Fruit fly (Drosophila melanogaster) whole organism, embryonic: Measurements from ENCODE around the gene Mocs2B.

Experiments
- Abd-B ChIP-seq: fragments of 200-800 bp; sonication (Bioruptor generic); optimal IDR thresholded peaks from 2 replicates; lab custom pipeline; 2018; ENCODE audit warnings: missing biosample characterization, mild to moderate bottlenecking, missing genetic modification characterization, moderate library complexity
- BEAF-32 ChIP-seq: fragments of 200-800 bp; sonication (Bioruptor generic); optimal IDR thresholded peaks from 3 replicates; lab custom pipeline; 2017; ENCODE audit warnings: missing biosample characterization, missing genetic modification characterization, mild to moderate bottlenecking, moderate library complexity, missing genetic modification reagents
- Bgb ChIP-seq: fragments of 200-800 bp; sonication (Bioruptor generic); IDR thresholded peaks from 2 replicates; pipeline ENCODE4 v1.3.6; 2022; ENCODE audit warnings: missing biosample characterization, missing genetic modification characterization; ENCODE audit not compliant: partially characterized antibody
- CG10979 ChIP-seq: fragments of 200-800 bp; sonication (Bioruptor generic); optimal IDR thresholded peaks from 2 replicates; lab custom pipeline; 2018; ENCODE audit warnings: missing biosample characterization, mild to moderate bottlenecking, missing genetic modification characterization, moderate library complexity
- CG11398 ChIP-seq: fragments of 200-800 bp; sonication (Bioruptor generic); optimal IDR thresholded peaks from 2 replicates; lab custom pipeline; 2016; ENCODE audit warnings: missing biosample characterization, missing genetic modification characterization
- CG14965 ChIP-seq: fragments of 200-800 bp; sonication (Bioruptor generic); optimal IDR thresholded peaks from 2 replicates; lab custom pipeline; 2016; ENCODE audit warnings: missing biosample characterization, missing genetic modification characterization, borderline replicate concordance
- CG16779 ChIP-seq: fragments of 200-800 bp; sonication (Bioruptor generic); IDR thresholded peaks from 2 replicates; pipeline ENCODE4 v1.3.6; 2022; ENCODE audit warnings: missing biosample characterization, missing genetic modification characterization
- CG30020 ChIP-seq: fragments of 200-800 bp; optimal IDR thresholded peaks from 2 replicates; lab custom pipeline; 2019; ENCODE audit warnings: missing biosample characterization, mild to moderate bottlenecking, missing genetic modification characterization, moderate library complexity
- CG34224 ChIP-seq: fragments of 200-800 bp; sonication (Bioruptor generic); IDR thresholded peaks from 3 replicates; pipeline ENCODE4 v1.3.6; 2022; ENCODE audit warnings: missing biosample characterization, missing genetic modification characterization; ENCODE audit not compliant: partially characterized antibody
- CG3995 ChIP-seq: fragments of 200-800 bp; sonication (Bioruptor generic); optimal IDR thresholded peaks from 3 replicates; lab custom pipeline; 2016; ENCODE audit warnings: missing biosample characterization, missing genetic modification characterization
- CG4424 ChIP-seq: fragments of 200-800 bp; sonication (Bioruptor generic); optimal IDR thresholded peaks from 3 replicates; lab custom pipeline; 2016; ENCODE audit warnings: missing biosample characterization, missing genetic modification characterization
- CG6272 ChIP-seq: fragments of 200-800 bp; sonication (Bioruptor generic); IDR thresholded peaks from 2 replicates; pipeline ENCODE4 v1.3.6; 2022; ENCODE audit warnings: missing biosample characterization, missing genetic modification characterization
- CG6791 ChIP-seq: fragments of 200-800 bp; sonication (Bioruptor generic); IDR thresholded peaks from 3 replicates; pipeline ENCODE4 v1.3.6; 2022; ENCODE audit warnings: missing biosample characterization, missing genetic modification characterization; ENCODE audit not compliant: partially characterized antibody
- CG7786 ChIP-seq: fragments of 200-800 bp; sonication (Bioruptor generic); optimal IDR thresholded peaks from 2 replicates; lab custom pipeline; 2016; ENCODE audit warnings: missing biosample characterization, missing genetic modification characterization
- CG7839 ChIP-seq: fragments of 200-800 bp; sonication (Bioruptor generic); optimal IDR thresholded peaks from 3 replicates; lab custom pipeline; 2018; ENCODE audit warnings: missing biosample characterization, mild to moderate bottlenecking, missing genetic modification characterization, moderate library complexity
- CG7987 ChIP-seq: fragments of 200-800 bp; sonication (Bioruptor generic); optimal IDR thresholded peaks from 2 replicates; lab custom pipeline; 2018; ENCODE audit warnings: missing biosample characterization, mild to moderate bottlenecking, missing genetic modification characterization, moderate library complexity
- CHES-1-like ChIP-seq: fragments of 200-800 bp; sonication (Bioruptor generic); optimal IDR thresholded peaks from 2 replicates; lab custom pipeline; 2016; ENCODE audit warnings: missing biosample characterization, missing genetic modification characterization
- CTCF ChIP-seq: fragments of 200-800 bp; sonication (Bioruptor generic); optimal IDR thresholded peaks from 2 replicates; lab custom pipeline; 2017; ENCODE audit warnings: missing biosample characterization, mild to moderate bottlenecking, missing genetic modification characterization, moderate library complexity
- CrebB ChIP-seq: fragments of 200-800 bp; sonication (Bioruptor generic); optimal IDR thresholded peaks from 3 replicates; lab custom pipeline; 2018; ENCODE audit warnings: missing biosample characterization, mild to moderate bottlenecking, missing genetic modification characterization
- Dip3 ChIP-seq: fragments of 200-800 bp; sonication (Bioruptor generic); optimal IDR thresholded peaks from 3 replicates; lab custom pipeline; 2016; ENCODE audit warnings: missing biosample characterization, missing genetic modification characterization
- Dll ChIP-seq: fragments of 200-800 bp; sonication (Bioruptor generic); IDR thresholded peaks from 4 replicates; pipeline ENCODE4 v1.3.6; 2022; ENCODE audit warnings: missing biosample characterization, missing genetic modification characterization; ENCODE audit not compliant: partially characterized antibody
- Doc3 ChIP-seq: fragments of 200-800 bp; sonication (Bioruptor generic); IDR thresholded peaks from 3 replicates; pipeline ENCODE4 v1.3.6; 2022; ENCODE audit warnings: missing biosample characterization, missing genetic modification characterization; ENCODE audit not compliant: partially characterized antibody
- Ets65A ChIP-seq: fragments of 200-800 bp; sonication (Bioruptor generic); peaks from one replicate; lab custom pipeline; 2016; ENCODE audit warnings: missing biosample characterization, missing genetic modification characterization
- H2.0 ChIP-seq: fragments of 200-800 bp; sonication (Bioruptor generic); IDR thresholded peaks from 2 replicates; pipeline ENCODE4 v1.3.6; 2022; ENCODE audit warnings: missing biosample characterization, missing genetic modification characterization
- MESR4 ChIP-seq: fragments of 200-800 bp; sonication (Bioruptor generic); optimal IDR thresholded peaks from 2 replicates; lab custom pipeline; 2018; ENCODE audit warnings: missing biosample characterization, mild to moderate bottlenecking, missing genetic modification characterization, moderate library complexity
- Neu2 ChIP-seq: fragments of 200-800 bp; sonication (Bioruptor generic); optimal IDR thresholded peaks from 3 replicates; lab custom pipeline; 2016; ENCODE audit warnings: missing biosample characterization, missing genetic modification characterization, borderline replicate concordance
- Opbp ChIP-seq: fragments of 200-800 bp; sonication (Bioruptor generic); IDR thresholded peaks from 3 replicates; pipeline ENCODE4 v1.3.6; 2022; ENCODE audit warnings: missing biosample characterization, missing genetic modification characterization; ENCODE audit not compliant: partially characterized antibody
- Sox100B ChIP-seq: fragments of 200-800 bp; sonication (Bioruptor generic); optimal IDR thresholded peaks from 3 replicates; lab custom pipeline; 2018; ENCODE audit warnings: missing biosample characterization, mild to moderate bottlenecking, missing genetic modification characterization
- Sry-δ ChIP-seq: fragments of 200-800 bp; sonication (Bioruptor generic); optimal IDR thresholded peaks from 2 replicates; lab custom pipeline; 2016; ENCODE audit warnings: missing biosample characterization, missing genetic modification characterization
- al ChIP-seq: fragments of 200-800 bp; sonication (Bioruptor generic); IDR thresholded peaks from 2 replicates; pipeline ENCODE4 v1.3.6; 2022; ENCODE audit warnings: missing biosample characterization, missing genetic modification characterization
- bigmax ChIP-seq: fragments of 200-800 bp; sonication (Bioruptor generic); optimal IDR thresholded peaks from 2 replicates; lab custom pipeline; 2018; ENCODE audit warnings: missing biosample characterization, mild to moderate bottlenecking, missing genetic modification characterization
- croc ChIP-seq: fragments of 200-800 bp; sonication (Bioruptor generic); conservative IDR thresholded peaks from 3 replicates; pipeline ENCODE4 v1.3.6; 2022; ENCODE audit warnings: missing biosample characterization, missing genetic modification characterization
- dm ChIP-seq: fragments of 200-800 bp; sonication (Bioruptor generic); optimal IDR thresholded peaks from 3 replicates; lab custom pipeline; 2016; ENCODE audit warnings: missing biosample characterization, missing genetic modification characterization
- eve ChIP-seq, 2 experiments: fragments of >200 bp; optimal IDR thresholded peaks; 2 replicates each; lab custom pipeline; 2017; ENCODE audit warnings: missing biosample characterization in 2 of 2, missing genetic modification characterization in 2 of 2
- gcm2 ChIP-seq: fragments of 200-800 bp; sonication (Bioruptor generic); optimal IDR thresholded peaks from 2 replicates; lab custom pipeline; 2016; ENCODE audit warnings: missing biosample characterization, missing genetic modification characterization
- gro ChIP-seq: fragments of 200-800 bp; sonication (Bioruptor generic); optimal IDR thresholded peaks from 2 replicates; lab custom pipeline; 2016; ENCODE audit warnings: missing biosample characterization, missing genetic modification characterization
- hbn ChIP-seq: fragments of 200-800 bp; sonication (Bioruptor generic); IDR thresholded peaks from 2 replicates; pipeline ENCODE4 v1.3.6; 2022; ENCODE audit warnings: missing biosample characterization, missing genetic modification characterization; ENCODE audit not compliant: partially characterized antibody
- lilli ChIP-seq: fragments of 200-800 bp; sonication (Bioruptor generic); optimal IDR thresholded peaks from 3 replicates; lab custom pipeline; 2016; ENCODE audit warnings: missing biosample characterization, missing genetic modification characterization
- nerfin-2 ChIP-seq: fragments of 200-800 bp; sonication (Bioruptor generic); IDR thresholded peaks from 2 replicates; pipeline ENCODE4 v1.3.6; 2022; ENCODE audit warnings: missing biosample characterization, missing genetic modification characterization; ENCODE audit not compliant: partially characterized antibody
- p53 ChIP-seq: fragments of 200-800 bp; sonication (Bioruptor generic); optimal IDR thresholded peaks from 2 replicates; lab custom pipeline; 2016; ENCODE audit warnings: missing biosample characterization, missing genetic modification characterization
- pzg ChIP-seq: fragments of 200-800 bp; sonication (Bioruptor generic); optimal IDR thresholded peaks from 3 replicates; lab custom pipeline; 2018; ENCODE audit warnings: missing biosample characterization, mild to moderate bottlenecking, missing genetic modification characterization, moderate library complexity
- ranshi ChIP-seq: fragments of 200-800 bp; sonication (Bioruptor generic); IDR thresholded peaks from 2 replicates; pipeline ENCODE4 v1.3.6; 2022; ENCODE audit warnings: missing biosample characterization, missing genetic modification characterization
- sens ChIP-seq: fragments of 200-800 bp; sonication (Bioruptor generic); peaks from one replicate; lab custom pipeline; 2016; ENCODE audit warnings: missing biosample characterization, missing genetic modification characterization
- tna ChIP-seq: fragments of 200-800 bp; sonication (Bioruptor generic); IDR thresholded peaks from 2 replicates; pipeline ENCODE4 v1.3.6; 2022; ENCODE audit warnings: missing biosample characterization, missing genetic modification characterization; ENCODE audit not compliant: partially characterized antibody
- unc-4 ChIP-seq: fragments of 200-800 bp; sonication (Bioruptor generic); IDR thresholded peaks from 2 replicates; pipeline ENCODE4 v1.3.6; 2022; ENCODE audit warnings: missing biosample characterization, missing genetic modification characterization; ENCODE audit not compliant: partially characterized antibody
- z ChIP-seq: fragments of 200-800 bp; sonication (Bioruptor generic); IDR thresholded peaks from 3 replicates; pipeline ENCODE4 v1.3.6; 2022; ENCODE audit warnings: missing biosample characterization, missing genetic modification characterization
- zfh1 ChIP-seq: fragments of 200-800 bp; sonication (Bioruptor generic); IDR thresholded peaks from 3 replicates; pipeline ENCODE4 v1.3.6; 2022; ENCODE audit warnings: missing biosample characterization, missing genetic modification characterization

Gene Mocs2B

DNA sequence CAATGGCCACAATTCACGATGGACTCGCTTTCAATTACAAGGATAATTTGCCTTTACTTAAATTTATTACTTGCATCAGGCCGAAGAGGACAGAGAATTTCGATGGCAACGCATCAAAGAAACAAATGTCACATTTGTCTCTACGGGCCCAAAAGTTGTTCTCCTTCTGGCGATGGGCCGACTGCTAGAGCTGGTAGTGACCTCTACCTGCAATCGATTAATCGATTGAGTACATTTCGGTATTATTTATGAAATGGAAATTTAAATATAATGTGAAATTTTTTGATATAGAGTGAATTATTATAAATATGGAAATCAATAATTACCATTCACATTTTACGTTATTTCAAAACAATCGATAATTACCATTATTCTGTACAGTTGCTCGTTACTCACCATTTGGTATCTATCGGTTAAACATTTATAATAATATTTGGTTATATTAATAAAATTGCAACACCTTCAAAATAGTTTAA lies 4.4 kb downstream of the Mocs2B start, which contains the start of the genes CG31510 and TTLL5 (continued):
- peak; percentile 70 for TF ChIP-seq Doc3 (GFP tag; lab: Robert Waterston, UW)
- TF ChIP-seq gro (GFP tag; lab: Kevin White, UChicago) = peak; percentile 30
- peak; percentile 28; the same call in 1 of the 2 replicates for TF ChIP-seq al (GFP tag; lab: Robert Waterston, UW)
- peak; percentile 69 for TF ChIP-seq CG30020 (tag; lab: Kevin White, UChicago)
- TF ChIP-seq CG16779 (GFP tag; lab: Robert Waterston, UW) = no peak
- TF ChIP-seq pzg (GFP tag; lab: Kevin White, UChicago) = peak; percentile 43
- peak; percentile 84 for TF ChIP-seq CG6791 (GFP tag; lab: Robert Waterston, UW)
- no peak for TF ChIP-seq CG11398 (GFP tag; lab: Kevin White, UChicago)
- TF ChIP-seq ranshi (GFP tag; lab: Robert Waterston, UW) = no peak
- TF ChIP-seq Bgb (GFP tag; lab: Robert Waterston, UW) = peak; percentile 66
- no peak for TF ChIP-seq CG7839 (tag; lab: Kevin White, UChicago)
- no peak; the same call in 1 of the 2 replicates for TF ChIP-seq CG6272 (GFP tag; lab: Robert Waterston, UW)
- peak; percentile 42 for TF ChIP-seq Sox100B
- TF ChIP-seq MESR4 (GFP tag; lab: Kevin White, UChicago) = peak; percentile 99
- no peak for TF ChIP-seq gcm2 (GFP tag; lab: Kevin White, UChicago)
- TF ChIP-seq dm = peak; percentile 27
- TF ChIP-seq BEAF-32 (GFP tag; lab: Kevin White, UChicago) = peak; percentile 69
- peak; percentile 67 for TF ChIP-seq sens (GFP tag; lab: Kevin White, UChicago)
- peak; percentile 13; the same call in 1 of the 2 replicates for TF ChIP-seq H2.0
- no peak for TF ChIP-seq p53
- TF ChIP-seq Neu2 (GFP tag; lab: Kevin White, UChicago) = no peak
- peak; percentile 72 for TF ChIP-seq Opbp (GFP tag; lab: Robert Waterston, UW)
- TF ChIP-seq CG7987 (GFP tag; lab: Kevin White, UChicago) = no peak
- peak; percentile 86 for TF ChIP-seq Dll (GFP tag; lab: Robert Waterston, UW)
- TF ChIP-seq lilli (GFP tag; lab: Kevin White, UChicago) = peak; percentile 15
- TF ChIP-seq tna = peak; percentile 15; the same call in 1 of the 2 replicates
- no peak for TF ChIP-seq croc
- TF ChIP-seq CG4424 (GFP tag; lab: Kevin White, UChicago) = no peak
- peak; percentile 26; the same call in 1 of the 2 replicates for TF ChIP-seq nerfin-2 (GFP tag; lab: Robert Waterston, UW)
- TF ChIP-seq z (GFP tag; lab: Robert Waterston, UW) = no peak
- TF ChIP-seq CHES-1-like (GFP tag; lab: Kevin White, UChicago) = peak; percentile 13
- peak; percentile 15; the same call in 2 of the 3 replicates for TF ChIP-seq CG34224
- TF ChIP-seq bigmax (GFP tag; lab: Kevin White, UChicago) = no peak
- TF ChIP-seq CG3995 (GFP tag; lab: Kevin White, UChicago) = peak; percentile 79
- TF ChIP-seq unc-4 = peak; percentile 57; the same call in 1 of the 2 replicates
- TF ChIP-seq Dip3 (GFP tag; lab: Kevin White, UChicago) = peak; percentile 12
- TF ChIP-seq hbn = peak; percentile 17
- TF ChIP-seq zfh1 (GFP tag; lab: Robert Waterston, UW) = peak; percentile 49; the same call in 1 of the 3 replicates
- TF ChIP-seq CrebB (tag; lab: Kevin White, UChicago) = peak; percentile 9
- TF ChIP-seq, all 482 proteins: peak for 60

DNA sequence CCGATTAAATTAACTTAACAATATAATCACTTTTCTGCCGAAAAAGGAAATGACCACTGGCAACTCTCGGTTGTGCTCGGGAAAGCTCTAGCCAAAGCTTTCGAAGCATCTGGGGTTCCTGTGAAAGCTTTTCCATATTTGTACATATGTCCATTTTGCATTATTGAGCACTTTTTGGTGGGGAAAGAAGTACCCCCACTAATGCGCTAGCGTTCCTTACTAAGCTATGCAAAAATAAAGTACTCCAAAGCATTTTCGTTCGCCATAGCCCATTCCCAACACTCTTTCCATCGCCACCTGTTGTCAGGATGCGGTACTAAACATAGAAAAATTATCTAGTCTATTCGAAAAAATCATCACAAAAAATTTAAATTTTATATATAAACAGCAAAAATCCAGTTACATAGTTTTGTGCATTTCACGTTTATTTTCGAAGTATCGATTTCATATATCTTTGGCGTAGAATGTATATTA lies 14.7 kb downstream of the Mocs2B start, which contains the start of gene Nepl16:
Gene Nepl16 (minus strand): TSS at position 51 of the 474 bp plus-strand sequence.
- TF ChIP-seq CTCF (GFP tag; lab: Kevin White, UChicago) = peak; percentile 88
- TF ChIP-seq CG14965 (GFP tag; lab: Kevin White, UChicago) = peak; percentile 88
- TF ChIP-seq CG7786 (GFP tag; lab: Kevin White, UChicago) = no peak
- no peak for TF ChIP-seq Abd-B (GFP tag; lab: Kevin White, UChicago)
- TF ChIP-seq Sry-δ (GFP tag; lab: Kevin White, UChicago) = no peak
- peak; percentile 96 for TF ChIP-seq CG10979 (tag; lab: Kevin White, UChicago)
- peak; percentile 0 for TF ChIP-seq Ets65A (GFP tag; lab: Kevin White, UChicago)
- peak in 1 of 2 experiments; percentile 51 for TF ChIP-seq eve (GFP tag; optimal IDR thresholded peaks at IDR 0.05; lab: Kevin White, UChicago)
- TF ChIP-seq, all 482 proteins: peak for 5
